Worm (Caenorhabditis elegans) whole organism, L4 larva: Measurements from ENCODE around the gene cls-3.

Experiments used
- F10B5.3 ChIP-seq: sonication (generic microtip); optimal IDR thresholded peaks from 2 replicates; lab custom pipeline; 2016; ENCODE audit warnings: mild to moderate bottlenecking, missing genetic modification characterization, missing compliant biosample characterization
- F26F4.8 ChIP-seq: fragments of 200-800 bp; sonication (Bioruptor generic); conservative IDR thresholded peaks from 2 replicates; pipeline ENCODE4 v1.3.6; 2022; ENCODE audit warnings: missing genetic modification characterization, missing compliant biosample characterization
- F44E2.7 ChIP-seq: fragments of 200-800 bp; sonication (Bioruptor generic); IDR thresholded peaks from 2 replicates; pipeline ENCODE4 v2.1.2; 2022; ENCODE audit warnings: missing genetic modification characterization, missing compliant biosample characterization
- F49E8.2 ChIP-seq: sonication (generic microtip); optimal IDR thresholded peaks from 2 replicates; lab custom pipeline; 2016; ENCODE audit warnings: missing compliant biosample characterization, mild to moderate bottlenecking, missing genetic modification characterization, borderline replicate concordance
- T20F7.1 ChIP-seq: fragments of 200-800 bp; sonication (Bioruptor generic); optimal IDR thresholded peaks from 2 replicates; lab custom pipeline; 2018; ENCODE audit warnings: mild to moderate bottlenecking, missing genetic modification characterization, missing compliant biosample characterization
- Y105C5A.15 ChIP-seq: fragments of 200-800 bp; sonication (Bioruptor generic); IDR thresholded peaks from 2 replicates; pipeline ENCODE4 v1.3.6; 2022; ENCODE audit warnings: missing genetic modification characterization, missing compliant biosample characterization
- Y48G9A.11 ChIP-seq: fragments of 200-800 bp; sonication (Bioruptor generic); IDR thresholded peaks from 2 replicates; pipeline ENCODE4 v1.3.6; 2022; ENCODE audit warnings: missing genetic modification reagents, missing genetic modification characterization, missing compliant biosample characterization
- Y5F2A.4 ChIP-seq: fragments of 200-800 bp; sonication (Bioruptor generic); optimal IDR thresholded peaks from 2 replicates; lab custom pipeline; 2018; ENCODE audit warnings: mild to moderate bottlenecking, missing genetic modification characterization, missing compliant biosample characterization
- ZK337.2 ChIP-seq: fragments of 200-800 bp; sonication (Bioruptor generic); IDR thresholded peaks from 2 replicates; pipeline ENCODE4 v1.3.6; 2022; ENCODE audit warnings: missing genetic modification reagents, missing genetic modification characterization, missing compliant biosample characterization
- ama-1 ChIP-seq: fragments of 150-350 bp; optimal IDR thresholded peaks from 2 replicates; lab custom pipeline; 2014; ENCODE audit warnings: inconsistent platforms, mixed read lengths
- arid-1 ChIP-seq: fragments of 200-800 bp; sonication (Bioruptor generic); conservative IDR thresholded peaks from 2 replicates; pipeline ENCODE4 v1.3.6; 2022; ENCODE audit warnings: missing genetic modification reagents, missing genetic modification characterization, missing compliant biosample characterization
- ceh-32 ChIP-seq: sonication (generic microtip); optimal IDR thresholded peaks from 2 replicates; lab custom pipeline; 2016; ENCODE audit warnings: mild to moderate bottlenecking, missing genetic modification characterization, missing compliant biosample characterization; ENCODE audit not compliant: poor library complexity
- ceh-62 ChIP-seq: sonication (generic microtip); optimal IDR thresholded peaks from 2 replicates; lab custom pipeline; 2017; ENCODE audit warnings: missing biosample characterization, missing genetic modification characterization
- ceh-82 ChIP-seq: sonication (generic microtip); optimal IDR thresholded peaks from 2 replicates; lab custom pipeline; 2017; ENCODE audit warnings: missing biosample characterization, missing genetic modification characterization
- daf-12 ChIP-seq: fragments of 150-350 bp; optimal IDR thresholded peaks from 2 replicates; lab custom pipeline; 2014; ENCODE audit warnings: missing biosample characterization, missing genetic modification reagents, missing genetic modification characterization
- daf-19 ChIP-seq: fragments of 200-800 bp; sonication (Bioruptor generic); conservative IDR thresholded peaks from 2 replicates; pipeline ENCODE4 v1.3.6; 2022; ENCODE audit warnings: missing genetic modification characterization, missing compliant biosample characterization
- daf-8 ChIP-seq: fragments of 200-800 bp; sonication (Bioruptor generic); IDR thresholded peaks from 2 replicates; pipeline ENCODE4 v1.3.6; 2022; ENCODE audit warnings: missing genetic modification characterization, missing compliant biosample characterization
- dmd-8 ChIP-seq: fragments of 200-800 bp; sonication (Bioruptor generic); IDR thresholded peaks from 2 replicates; pipeline ENCODE4 v1.3.6; 2022; ENCODE audit warnings: missing genetic modification characterization, missing compliant biosample characterization
- dpl-1 ChIP-seq: fragments of 150-350 bp; optimal IDR thresholded peaks from 2 replicates; lab custom pipeline; 2014; ENCODE audit warnings: missing biosample characterization, missing genetic modification reagents, missing genetic modification characterization
- dve-1 ChIP-seq: sonication (generic microtip); optimal IDR thresholded peaks from 2 replicates; lab custom pipeline; 2017; ENCODE audit warnings: antibody characterized with exemption, mild to moderate bottlenecking, missing genetic modification characterization, missing compliant biosample characterization; ENCODE audit not compliant: insufficient read depth
- egl-27 ChIP-seq: sonication (generic microtip); optimal IDR thresholded peaks from 3 replicates; lab custom pipeline; 2017; ENCODE audit warnings: missing biosample characterization, missing genetic modification reagents, missing genetic modification characterization
- fkh-10 ChIP-seq: fragments of 150-350 bp; optimal IDR thresholded peaks from 2 replicates; lab custom pipeline; 2014; ENCODE audit warnings: missing biosample characterization, missing genetic modification reagents, missing genetic modification characterization
- gei-8 ChIP-seq: fragments of 200-800 bp; sonication (Bioruptor generic); optimal IDR thresholded peaks from 2 replicates; lab custom pipeline; 2018; ENCODE audit warnings: mild to moderate bottlenecking, missing genetic modification characterization, missing compliant biosample characterization
- hmg-1.1 ChIP-seq: fragments of 200-800 bp; sonication (Bioruptor generic); IDR thresholded peaks from 2 replicates; pipeline ENCODE4 v1.3.6; 2022; ENCODE audit warnings: missing genetic modification reagents, missing genetic modification characterization, missing compliant biosample characterization
- lin-1 ChIP-seq: fragments of 200-800 bp; sonication (Bioruptor generic); IDR thresholded peaks from 2 replicates; pipeline ENCODE4 v1.3.6; 2022; ENCODE audit warnings: missing genetic modification reagents, missing genetic modification characterization, missing compliant biosample characterization
- lin-13 ChIP-seq: fragments of 150-350 bp; optimal IDR thresholded peaks from 2 replicates; lab custom pipeline; 2014; ENCODE audit warnings: missing biosample characterization, missing genetic modification reagents, missing genetic modification characterization
- lin-29 ChIP-seq: fragments of 200-800 bp; sonication (Bioruptor generic); IDR thresholded peaks from 2 replicates; pipeline ENCODE4 v1.3.6; 2022; ENCODE audit warnings: missing genetic modification reagents, missing genetic modification characterization, missing compliant biosample characterization
- lin-39 ChIP-seq: fragments of 150-350 bp; optimal IDR thresholded peaks from 2 replicates; lab custom pipeline; 2014; ENCODE audit warnings: missing biosample characterization, missing genetic modification reagents, missing genetic modification characterization
- lsy-2 ChIP-seq, 2 experiments: fragments of 150-350 bp in 1 of 2; sonication (generic microtip) in 1 of 2; optimal IDR thresholded peaks; 2 replicates each; lab custom pipeline; 2014 to 2017; ENCODE audit warnings: missing biosample characterization in 2 of 2, missing genetic modification characterization in 2 of 2
- madf-9 ChIP-seq: fragments of 200-800 bp; sonication (Bioruptor generic); conservative IDR thresholded peaks from 2 replicates; pipeline ENCODE4 v1.3.6; 2022; ENCODE audit warnings: missing genetic modification reagents, missing genetic modification characterization, missing compliant biosample characterization
- mdl-1 ChIP-seq, 2 experiments: fragments of 150-350 bp in 1 of 2; sonication (generic microtip) in 1 of 2; optimal IDR thresholded peaks; 2 replicates each; lab custom pipeline; 2014 to 2017; ENCODE audit warnings: missing biosample characterization in 2 of 2, missing genetic modification characterization in 2 of 2
- nhr-10 ChIP-seq: fragments of 150-350 bp; optimal IDR thresholded peaks from 2 replicates; lab custom pipeline; 2014; ENCODE audit warnings: missing biosample characterization, missing genetic modification characterization
- nhr-11 ChIP-seq: fragments of 150-350 bp; optimal IDR thresholded peaks from 2 replicates; lab custom pipeline; 2014; ENCODE audit warnings: missing biosample characterization, missing genetic modification characterization
- nhr-237 ChIP-seq: sonication (generic microtip); optimal IDR thresholded peaks from 2 replicates; lab custom pipeline; 2017; ENCODE audit warnings: missing biosample characterization, missing genetic modification characterization
- nhr-28 ChIP-seq: fragments of 150-350 bp; optimal IDR thresholded peaks from 2 replicates; lab custom pipeline; 2014; ENCODE audit warnings: missing biosample characterization, missing genetic modification characterization
- nhr-41 ChIP-seq: fragments of 200-800 bp; sonication (Bioruptor generic); IDR thresholded peaks from 2 replicates; pipeline ENCODE4 v1.3.6; 2022; ENCODE audit warnings: missing genetic modification reagents, missing genetic modification characterization, missing compliant biosample characterization
- nhr-48 ChIP-seq: sonication (generic microtip); optimal IDR thresholded peaks from 2 replicates; lab custom pipeline; 2016; ENCODE audit warnings: mild to moderate bottlenecking, missing genetic modification characterization, missing compliant biosample characterization
- nhr-76 ChIP-seq: fragments of 150-350 bp; optimal IDR thresholded peaks from 2 replicates; lab custom pipeline; 2014; ENCODE audit warnings: missing biosample characterization, missing genetic modification characterization
- pha-4 ChIP-seq, 2 experiments: fragments of 150-350 bp in 1 of 2; fragments of 200-800 bp in 1 of 2; sonication (Bioruptor generic) in 1 of 2; IDR thresholded peaks in 1 of 2; optimal IDR thresholded peaks in 1 of 2; 2 replicates each; pipeline versions ENCODE4 v1.3.6 to Lab custom; 2014 to 2022; ENCODE audit warnings: missing genetic modification characterization in 2 of 2, missing genetic modification reagents in 2 of 2, missing biosample characterization in 1 of 2, missing compliant biosample characterization in 1 of 2
- rbr-2 ChIP-seq: sonication (generic microtip); optimal IDR thresholded peaks from 2 replicates; lab custom pipeline; 2016; ENCODE audit warnings: missing genotype, missing genetic modification characterization, missing compliant biosample characterization
- saeg-2 ChIP-seq: fragments of 200-800 bp; sonication (Bioruptor generic); IDR thresholded peaks from 2 replicates; pipeline ENCODE4 v1.3.6; 2022; ENCODE audit warnings: missing genetic modification reagents, missing genetic modification characterization, missing compliant biosample characterization
- snpc-1.2 ChIP-seq: fragments of 200-800 bp; sonication (Bioruptor generic); IDR thresholded peaks from 2 replicates; pipeline ENCODE4 v1.3.6; 2022; ENCODE audit warnings: missing genetic modification reagents, missing genetic modification characterization, missing compliant biosample characterization
- spr-3 ChIP-seq: fragments of 200-800 bp; sonication (Bioruptor generic); optimal IDR thresholded peaks from 2 replicates; lab custom pipeline; 2018; ENCODE audit warnings: mild to moderate bottlenecking, missing genetic modification characterization, missing compliant biosample characterization
- unc-130 ChIP-seq: sonication (generic microtip); optimal IDR thresholded peaks from 2 replicates; lab custom pipeline; 2016; ENCODE audit warnings: missing genetic modification reagents, missing genetic modification characterization, missing compliant biosample characterization
- unc-39 ChIP-seq: sonication (generic microtip); optimal IDR thresholded peaks from 2 replicates; lab custom pipeline; 2017; ENCODE audit warnings: missing biosample characterization, missing genetic modification characterization
- unc-62 ChIP-seq, 3 experiments: fragments of 150-350 bp in 1 of 3; sonication (generic microtip); optimal IDR thresholded peaks in 2 of 3; peaks in 1 of 3; 1 replicate in 1 of 3; 2 replicates in 2 of 3; lab custom pipeline; 2014 to 2017; ENCODE audit warnings: missing biosample characterization in 3 of 3, missing genetic modification characterization in 3 of 3, missing genetic modification reagents in 3 of 3, missing genotype in 1 of 3
- zag-1 ChIP-seq: fragments of 150-350 bp; optimal IDR thresholded peaks from 2 replicates; lab custom pipeline; 2014; ENCODE audit warnings: missing biosample characterization, missing genetic modification characterization
- zfp-3 ChIP-seq: fragments of 200-800 bp; sonication (Bioruptor generic); conservative IDR thresholded peaks from 2 replicates; pipeline ENCODE4 v1.3.6; 2022; ENCODE audit warnings: missing genetic modification reagents, missing genetic modification characterization, missing compliant biosample characterization
- zip-11 ChIP-seq: fragments of 200-800 bp; sonication (Bioruptor generic); IDR thresholded peaks from 2 replicates; pipeline ENCODE4 v1.3.6; 2022; ENCODE audit warnings: missing genetic modification characterization, missing compliant biosample characterization
- zip-2 ChIP-seq: fragments of 150-350 bp; optimal IDR thresholded peaks from 2 replicates; lab custom pipeline; 2014; ENCODE audit warnings: missing biosample characterization, missing genetic modification characterization
- ztf-11 ChIP-seq: fragments of 150-350 bp; optimal IDR thresholded peaks from 2 replicates; lab custom pipeline; 2014; ENCODE audit warnings: missing biosample characterization, missing genetic modification characterization
- ztf-7 ChIP-seq: fragments of 150-350 bp; optimal IDR thresholded peaks from 2 replicates; lab custom pipeline; 2014; ENCODE audit warnings: missing biosample characterization, missing genetic modification characterization

Gene cls-3

ce11 chrIII:9228190-9228589 is 37.3 kb upstream of the cls-3 start (continued):
- TF ChIP-seq unc-39 (tag; lab: Kevin White, UChicago), result no peak
- no peak for TF ChIP-seq nhr-11
- TF ChIP-seq nhr-76 (tag; lab: Kevin White, UChicago), result no peak
- no peak for TF ChIP-seq egl-27 (tag; lab: Kevin White, UChicago)
- TF ChIP-seq spr-3 (GFP tag; lab: Kevin White, UChicago), result no peak
- no peak for TF ChIP-seq F26F4.8 (GFP tag; lab: Robert Waterston, UW)
- TF ChIP-seq madf-9 (GFP tag; lab: Robert Waterston, UW), result no peak
- TF ChIP-seq zip-11 (GFP tag; lab: Robert Waterston, UW), result no peak
- TF ChIP-seq ztf-11, result no peak
- TF ChIP-seq lin-13, result no peak
- no peak for TF ChIP-seq Y5F2A.4 (GFP tag; lab: Kevin White, UChicago)
- TF ChIP-seq T20F7.1, result no peak
- no peak for TF ChIP-seq ama-1 (lab: Kevin White, UChicago)
- no peak for TF ChIP-seq ZK337.2 (GFP tag; lab: Robert Waterston, UW)
- TF ChIP-seq rbr-2 (tag; lab: Kevin White, UChicago), result no peak
- TF ChIP-seq gei-8 (GFP tag; lab: Kevin White, UChicago), result no peak
- TF ChIP-seq zip-2, result no peak
- TF ChIP-seq dmd-8 (GFP tag; lab: Robert Waterston, UW), result no peak
- no peak for TF ChIP-seq nhr-48
- TF ChIP-seq daf-19 (GFP tag; lab: Robert Waterston, UW), result no peak
- TF ChIP-seq dve-1 (tag; lab: Kevin White, UChicago), result peak; percentile 4
- peak in 1 of 2 experiments; percentile 41 for TF ChIP-seq unc-62 (GFP tag; optimal IDR thresholded peaks at IDR 0.05 in 1 of 2; lab: Kevin White, UChicago)
- TF ChIP-seq unc-62 (tag; optimal IDR thresholded peaks at IDR 0.05; lab: Kevin White, UChicago), result no peak
- no peak for TF ChIP-seq ceh-32 (tag; lab: Kevin White, UChicago)
- no peak for TF ChIP-seq mdl-1 (tag; optimal IDR thresholded peaks at IDR 0.05; lab: Kevin White, UChicago)
- TF ChIP-seq nhr-41, result no peak
- TF ChIP-seq F10B5.3 (tag; lab: Kevin White, UChicago), result no peak
- TF ChIP-seq lin-29, result no peak
- TF ChIP-seq zfp-3 (GFP tag; lab: Robert Waterston, UW), result no peak
- peak in 1 of 2 experiments; percentile 66 for TF ChIP-seq lsy-2 (tag; optimal IDR thresholded peaks at IDR 0.05; lab: Kevin White, UChicago)
- no peak for TF ChIP-seq nhr-237 (tag; lab: Kevin White, UChicago)
- TF ChIP-seq ceh-82 (tag; lab: Kevin White, UChicago), result no peak
- no peak for TF ChIP-seq Y48G9A.11 (GFP tag; lab: Robert Waterston, UW)
- no peak for TF ChIP-seq Y105C5A.15 (GFP tag; lab: Robert Waterston, UW)
- TF ChIP-seq daf-12 (tag; lab: Kevin White, UChicago), result no peak
- no peak for TF ChIP-seq unc-130 (GFP tag; lab: Kevin White, UChicago)
- TF ChIP-seq lin-39, result no peak
- TF ChIP-seq snpc-1.2 (GFP tag; lab: Robert Waterston, UW), result no peak
- no peak for TF ChIP-seq nhr-28 (tag; lab: Kevin White, UChicago)
- TF ChIP-seq hmg-1.1, result no peak
- no peak for TF ChIP-seq nhr-10 (tag; lab: Kevin White, UChicago)
- TF ChIP-seq F49E8.2 (tag; lab: Kevin White, UChicago), result no peak
- TF ChIP-seq dpl-1 (GFP tag; lab: Kevin White, UChicago), result peak; percentile 87
- TF ChIP-seq arid-1 (GFP tag; lab: Robert Waterston, UW), result no peak
- no peak for TF ChIP-seq pha-4 (GFP tag; IDR thresholded peaks at IDR 0.05; lab: Robert Waterston, UW)
- no peak for TF ChIP-seq pha-4 (tag; optimal IDR thresholded peaks at IDR 0.05; lab: Kevin White, UChicago)
- TF ChIP-seq F44E2.7, result no peak
- TF ChIP-seq zag-1 (tag; lab: Kevin White, UChicago), result no peak
- no peak for TF ChIP-seq ztf-7 (tag; lab: Kevin White, UChicago)
- no peak for TF ChIP-seq lin-1 (GFP tag; lab: Robert Waterston, UW)
- no peak for TF ChIP-seq ceh-62 (tag; lab: Kevin White, UChicago)
- no peak for TF ChIP-seq fkh-10 (GFP tag; lab: Kevin White, UChicago)
- no peak for TF ChIP-seq daf-8 (GFP tag; lab: Robert Waterston, UW)
- no peak for TF ChIP-seq saeg-2 (GFP tag; lab: Robert Waterston, UW)
